Worm (Caenorhabditis elegans) whole organism, mixed stage, embryonic: Measurements from ENCODE around the gene efl-3.

Experiments used
- ceh-83 ChIP-seq: fragments of 200-800 bp; sonication (Bioruptor generic); optimal IDR thresholded peaks from 2 replicates; lab custom pipeline; 2018; ENCODE audit warnings: mild to moderate bottlenecking, missing genetic modification characterization, missing compliant biosample characterization
- elt-3 ChIP-seq: fragments of 150-350 bp; optimal IDR thresholded peaks from 2 replicates; lab custom pipeline; 2014; ENCODE audit warnings: missing biosample characterization, missing genetic modification characterization
- lin-13 ChIP-seq: fragments of 150-350 bp; optimal IDR thresholded peaks from 2 replicates; lab custom pipeline; 2014; ENCODE audit warnings: missing biosample characterization, missing genetic modification characterization
- lin-32 ChIP-seq: fragments of 200-800 bp; sonication (Bioruptor generic); optimal IDR thresholded peaks from 2 replicates; lab custom pipeline; 2018; ENCODE audit warnings: mild to moderate bottlenecking, missing genetic modification characterization, missing compliant biosample characterization
- lsy-2 ChIP-seq: fragments of 150-350 bp; optimal IDR thresholded peaks from 2 replicates; lab custom pipeline; 2014; ENCODE audit warnings: missing biosample characterization, missing genetic modification characterization
- mep-1 ChIP-seq: fragments of 150-350 bp; optimal IDR thresholded peaks from 2 replicates; lab custom pipeline; 2017; ENCODE audit warnings: missing biosample characterization, missing genetic modification reagents, missing genetic modification characterization, inconsistent platforms
- nhr-12 ChIP-seq: fragments of 150-350 bp; optimal IDR thresholded peaks from 2 replicates; lab custom pipeline; 2014; ENCODE audit warnings: missing biosample characterization, missing genetic modification characterization
- nhr-237 ChIP-seq: fragments of 150-350 bp; optimal IDR thresholded peaks from 2 replicates; lab custom pipeline; 2014; ENCODE audit warnings: missing biosample characterization, missing genetic modification characterization
- nhr-28 ChIP-seq: fragments of 150-350 bp; optimal IDR thresholded peaks from 2 replicates; lab custom pipeline; 2014; ENCODE audit warnings: missing biosample characterization, missing genetic modification characterization
- nhr-76 ChIP-seq: sonication (generic microtip); optimal IDR thresholded peaks from 2 replicates; lab custom pipeline; 2017; ENCODE audit warnings: missing biosample characterization, missing genetic modification characterization
- pha-4 ChIP-seq: fragments of 150-350 bp; optimal IDR thresholded peaks from 2 replicates; lab custom pipeline; 2018; ENCODE audit warnings: missing biosample characterization, missing genetic modification reagents, missing genetic modification characterization
- snpc-4 ChIP-seq: fragments of 150-350 bp; optimal IDR thresholded peaks from 2 replicates; lab custom pipeline; 2014; ENCODE audit warnings: missing biosample characterization, missing genetic modification characterization
- unc-120 ChIP-seq: sonication (generic microtip); optimal IDR thresholded peaks from 2 replicates; lab custom pipeline; 2017; ENCODE audit warnings: missing genetic modification characterization, missing compliant biosample characterization; ENCODE audit not compliant: poor library complexity, severe bottlenecking
- ztf-11 ChIP-seq: fragments of 150-350 bp; optimal IDR thresholded peaks from 2 replicates; lab custom pipeline; 2014; ENCODE audit warnings: missing biosample characterization, missing genetic modification characterization

ce11 chrII:8442176-8442575, 29.7 kb downstream of the efl-3 start:
- TF ChIP-seq snpc-4 (tag; lab: Kevin White, UChicago) (no peak), mep-1 (tag; lab: Kevin White, UChicago) (peak; percentile 73), lin-13 (tag; lab: Kevin White, UChicago) (peak; percentile 34), elt-3 (tag; lab: Kevin White, UChicago) (no peak), pha-4 (tag; lab: Kevin White, UChicago) (no peak), ceh-83 (GFP tag; lab: Kevin White, UChicago) (no peak), lin-32 (GFP tag; lab: Kevin White, UChicago) (peak; percentile 17), lsy-2 (peak; percentile 92), unc-120 (tag; lab: Kevin White, UChicago) (peak; percentile 78), nhr-12 (no peak), nhr-237 (tag; lab: Kevin White, UChicago) (peak; percentile 47), nhr-76 (tag; lab: Kevin White, UChicago) (no peak), ztf-11 (tag; lab: Kevin White, UChicago) (no peak), nhr-28 (tag; lab: Kevin White, UChicago) (no peak)
